Fruit fly (Drosophila melanogaster) whole organism, embryonic: ENCODE measurements around the gene CG5516.
A peak's percentile ranks its signal among the peaks of the same experiment; 100 is the strongest.

Experiments used
- Adf1 ChIP-seq: fragments of 200-800 bp; sonication (Bioruptor generic); IDR thresholded peaks from 2 replicates; pipeline ENCODE4 v1.3.6; 2022; ENCODE audit warnings: missing biosample characterization, missing genetic modification characterization
- Bdp1 ChIP-seq: fragments of 200-800 bp; sonication (Bioruptor generic); optimal IDR thresholded peaks from 3 replicates; lab custom pipeline; 2016; ENCODE audit warnings: missing biosample characterization, missing genetic modification characterization
- Bteb2 ChIP-seq: fragments of 200-800 bp; sonication (Bioruptor generic); optimal IDR thresholded peaks from 2 replicates; lab custom pipeline; 2016; ENCODE audit warnings: missing biosample characterization, missing genetic modification characterization
- CG10543 ChIP-seq: fragments of 200-800 bp; sonication (Bioruptor generic); optimal IDR thresholded peaks from 3 replicates; lab custom pipeline; 2017; ENCODE audit warnings: missing biosample characterization, mild to moderate bottlenecking, missing genetic modification characterization, moderate library complexity
- CG12299 ChIP-seq: fragments of 200-800 bp; sonication (Bioruptor generic); optimal IDR thresholded peaks from 2 replicates; lab custom pipeline; 2018; ENCODE audit warnings: missing biosample characterization, mild to moderate bottlenecking, missing genetic modification characterization
- CG14441 ChIP-seq: fragments of 200-800 bp; sonication (Bioruptor generic); IDR thresholded peaks from 2 replicates; pipeline ENCODE4 v1.3.6; 2022; ENCODE audit warnings: missing biosample characterization, missing genetic modification characterization
- CG15479 ChIP-seq: fragments of 200-800 bp; sonication (Bioruptor generic); optimal IDR thresholded peaks from 3 replicates; lab custom pipeline; 2019; ENCODE audit warnings: missing biosample characterization, mild to moderate bottlenecking, missing genetic modification characterization, moderate library complexity
- CG15514 ChIP-seq: fragments of 200-800 bp; sonication (Bioruptor generic); optimal IDR thresholded peaks from 3 replicates; lab custom pipeline; 2017; ENCODE audit warnings: missing biosample characterization, missing genetic modification characterization, mild to moderate bottlenecking, moderate library complexity, missing genetic modification reagents
- CG17361 ChIP-seq: fragments of 200-800 bp; sonication (Bioruptor generic); IDR thresholded peaks from 3 replicates; pipeline ENCODE4 v1.3.6; 2022; ENCODE audit warnings: missing biosample characterization, missing genetic modification characterization
- CG2678 ChIP-seq: fragments of 200-800 bp; sonication (Bioruptor generic); optimal IDR thresholded peaks from 3 replicates; lab custom pipeline; 2019; ENCODE audit warnings: missing biosample characterization, mild to moderate bottlenecking, missing genetic modification characterization, moderate library complexity
- CG2712 ChIP-seq: fragments of 200-800 bp; optimal IDR thresholded peaks from 3 replicates; lab custom pipeline; 2019; ENCODE audit warnings: missing biosample characterization, mild to moderate bottlenecking, missing genetic modification characterization, moderate library complexity
- CG34376 ChIP-seq: fragments of 200-800 bp; sonication (Bioruptor generic); optimal IDR thresholded peaks from 2 replicates; lab custom pipeline; 2018; ENCODE audit warnings: missing biosample characterization, mild to moderate bottlenecking, missing genetic modification characterization
- CG4360 ChIP-seq: fragments of 200-800 bp; sonication (Bioruptor generic); IDR thresholded peaks from 2 replicates; pipeline ENCODE4 v1.3.6; 2022; ENCODE audit warnings: missing biosample characterization, missing genetic modification characterization
- CG6254 ChIP-seq: fragments of 200-800 bp; sonication (Bioruptor generic); optimal IDR thresholded peaks from 3 replicates; lab custom pipeline; 2017; ENCODE audit warnings: mild to moderate bottlenecking, missing biosample characterization, missing genetic modification reagents, missing genetic modification characterization
- D ChIP-seq, 2 experiments: fragments of 200-800 bp in 1 of 2; fragments of >200 bp in 1 of 2; sonication (Bioruptor generic) in 1 of 2; optimal IDR thresholded peaks; 2 replicates in 1 of 2; 3 replicates in 1 of 2; lab custom pipeline; 2017; ENCODE audit warnings: mild to moderate bottlenecking in 1 of 2, missing biosample characterization in 1 of 2, missing genetic modification characterization in 1 of 2, missing genetic modification reagents in 1 of 2
- D19B ChIP-seq: fragments of 200-800 bp; sonication (Bioruptor generic); optimal IDR thresholded peaks from 2 replicates; lab custom pipeline; 2017; ENCODE audit warnings: missing biosample characterization, mild to moderate bottlenecking, missing genetic modification characterization
- Deaf1 ChIP-seq: fragments of 200-800 bp; optimal IDR thresholded peaks from 3 replicates; lab custom pipeline; 2019; ENCODE audit warnings: missing biosample characterization, mild to moderate bottlenecking, missing genetic modification characterization, moderate library complexity
- Dp ChIP-seq: fragments of 200-800 bp; sonication (Bioruptor generic); optimal IDR thresholded peaks from 2 replicates; lab custom pipeline; 2018; ENCODE audit warnings: missing biosample characterization, mild to moderate bottlenecking, missing genetic modification characterization, moderate library complexity
- Ets65A ChIP-seq: fragments of 200-800 bp; sonication (Bioruptor generic); peaks from one replicate; lab custom pipeline; 2016; ENCODE audit warnings: missing biosample characterization, missing genetic modification characterization
- HLHmδ ChIP-seq: fragments of 200-800 bp; sonication (Bioruptor generic); optimal IDR thresholded peaks from 2 replicates; lab custom pipeline; 2018; ENCODE audit warnings: missing biosample characterization, mild to moderate bottlenecking, missing genetic modification characterization, moderate library complexity
- Hr51 ChIP-seq, 2 experiments: fragments of 200-800 bp; sonication (Bioruptor generic); optimal IDR thresholded peaks; 2 replicates in 1 of 2; 3 replicates in 1 of 2; lab custom pipeline; 2016 to 2018; ENCODE audit warnings: missing biosample characterization in 2 of 2, missing genetic modification characterization in 2 of 2, mild to moderate bottlenecking in 1 of 2, moderate library complexity in 1 of 2
- Kr ChIP-seq: fragments of 200-800 bp; sonication (Bioruptor generic); optimal IDR thresholded peaks from 2 replicates; lab custom pipeline; 2017; ENCODE audit warnings: missing biosample characterization, mild to moderate bottlenecking, missing genetic modification characterization
- Meics ChIP-seq: fragments of 200-800 bp; sonication (Bioruptor generic); optimal IDR thresholded peaks from 2 replicates; lab custom pipeline; 2017; ENCODE audit warnings: missing biosample characterization, mild to moderate bottlenecking, missing genetic modification characterization
- NFAT ChIP-seq: fragments of 200-800 bp; sonication (Bioruptor generic); IDR thresholded peaks from 2 replicates; pipeline ENCODE4 v1.3.6; 2022; ENCODE audit warnings: missing biosample characterization, missing genetic modification characterization
- Rx ChIP-seq: fragments of 200-800 bp; sonication (Bioruptor generic); IDR thresholded peaks from 2 replicates; pipeline ENCODE4 v1.3.6; 2022; ENCODE audit warnings: missing biosample characterization, missing genetic modification characterization
- Vsx1 ChIP-seq: fragments of 200-800 bp; sonication (Bioruptor generic); optimal IDR thresholded peaks from 2 replicates; lab custom pipeline; 2017; ENCODE audit warnings: missing biosample characterization, mild to moderate bottlenecking, missing genetic modification characterization, missing genetic modification reagents
- bsh ChIP-seq, 2 experiments: fragments of 200-800 bp; sonication (Bioruptor generic); optimal IDR thresholded peaks; 2 replicates each; lab custom pipeline; 2017 to 2018; ENCODE audit warnings: mild to moderate bottlenecking in 2 of 2, missing biosample characterization in 2 of 2, missing genetic modification characterization in 2 of 2, moderate library complexity in 1 of 2
- cad ChIP-seq: fragments of >200 bp; optimal IDR thresholded peaks from 2 replicates; lab custom pipeline; 2017; ENCODE audit warnings: missing biosample characterization, missing genetic modification characterization
- cas ChIP-seq: fragments of 200-800 bp; sonication (Bioruptor generic); IDR thresholded peaks from 2 replicates; pipeline ENCODE4 v1.3.6; 2022; ENCODE audit warnings: missing biosample characterization, missing genetic modification characterization
- en ChIP-seq: fragments of 200-800 bp; sonication (Bioruptor generic); optimal IDR thresholded peaks from 2 replicates; lab custom pipeline; 2016; ENCODE audit warnings: missing biosample characterization, missing genetic modification characterization
- esg ChIP-seq: fragments of 200-800 bp; sonication (Bioruptor generic); conservative IDR thresholded peaks from 2 replicates; pipeline ENCODE4 v1.3.6; 2022; ENCODE audit warnings: missing biosample characterization, missing genetic modification characterization
- exex ChIP-seq: fragments of 200-800 bp; sonication (Bioruptor generic); optimal IDR thresholded peaks from 4 replicates; lab custom pipeline; 2018; ENCODE audit warnings: missing biosample characterization, mild to moderate bottlenecking, missing genetic modification characterization, moderate library complexity
- ind ChIP-seq: fragments of 200-800 bp; sonication (Bioruptor generic); optimal IDR thresholded peaks from 3 replicates; lab custom pipeline; 2016; ENCODE audit warnings: missing biosample characterization, missing genetic modification characterization
- klu ChIP-seq: fragments of 200-800 bp; sonication (Bioruptor generic); IDR thresholded peaks from 2 replicates; pipeline ENCODE4 v1.3.6; 2022; ENCODE audit warnings: missing biosample characterization, missing genetic modification characterization
- kni ChIP-seq: fragments of 200-800 bp; sonication (Bioruptor generic); optimal IDR thresholded peaks from 3 replicates; lab custom pipeline; 2017; ENCODE audit warnings: mild to moderate bottlenecking, missing biosample characterization, missing genetic modification reagents, missing genetic modification characterization
- lola ChIP-seq, 3 experiments: fragments of >200 bp in 2 of 3; fragments of 200-800 bp in 1 of 3; sonication (Bioruptor generic) in 1 of 3; optimal IDR thresholded peaks; 2 replicates each; lab custom pipeline; 2017 to 2019; ENCODE audit warnings: missing biosample characterization in 3 of 3, missing genetic modification characterization in 3 of 3, mild to moderate bottlenecking in 1 of 3, moderate library complexity in 1 of 3
- nom ChIP-seq: fragments of 200-800 bp; sonication (Bioruptor generic); optimal IDR thresholded peaks from 2 replicates; lab custom pipeline; 2017; ENCODE audit warnings: missing biosample characterization, missing genetic modification characterization, mild to moderate bottlenecking, moderate library complexity, missing genetic modification reagents
- pros ChIP-seq: fragments of 200-800 bp; sonication (Bioruptor generic); optimal IDR thresholded peaks from 3 replicates; lab custom pipeline; 2019; ENCODE audit warnings: missing biosample characterization, mild to moderate bottlenecking, missing genetic modification characterization, moderate library complexity
- sug ChIP-seq: fragments of 200-800 bp; optimal IDR thresholded peaks from 2 replicates; lab custom pipeline; 2019; ENCODE audit warnings: missing biosample characterization, mild to moderate bottlenecking, missing genetic modification characterization, moderate library complexity
- tll ChIP-seq, 2 experiments: fragments of 200-800 bp in 1 of 2; fragments of >200 bp in 1 of 2; sonication (Bioruptor generic) in 1 of 2; optimal IDR thresholded peaks; 2 replicates each; lab custom pipeline; 2017 to 2019; ENCODE audit warnings: missing biosample characterization in 2 of 2, missing genetic modification characterization in 2 of 2, mild to moderate bottlenecking in 1 of 2, moderate library complexity in 1 of 2
- twi ChIP-seq: fragments of 200-800 bp; optimal IDR thresholded peaks from 2 replicates; lab custom pipeline; 2019; ENCODE audit warnings: missing biosample characterization, mild to moderate bottlenecking, missing genetic modification characterization, moderate library complexity
- vfl ChIP-seq: fragments of 200-800 bp; sonication (Bioruptor generic); optimal IDR thresholded peaks from 2 replicates; lab custom pipeline; 2016; ENCODE audit warnings: missing biosample characterization, missing genetic modification characterization
- zen ChIP-seq: fragments of 200-800 bp; sonication (Bioruptor generic); optimal IDR thresholded peaks from 3 replicates; lab custom pipeline; 2018; ENCODE audit warnings: missing biosample characterization, mild to moderate bottlenecking, missing genetic modification characterization, moderate library complexity

CG5516 gene

DNA sequence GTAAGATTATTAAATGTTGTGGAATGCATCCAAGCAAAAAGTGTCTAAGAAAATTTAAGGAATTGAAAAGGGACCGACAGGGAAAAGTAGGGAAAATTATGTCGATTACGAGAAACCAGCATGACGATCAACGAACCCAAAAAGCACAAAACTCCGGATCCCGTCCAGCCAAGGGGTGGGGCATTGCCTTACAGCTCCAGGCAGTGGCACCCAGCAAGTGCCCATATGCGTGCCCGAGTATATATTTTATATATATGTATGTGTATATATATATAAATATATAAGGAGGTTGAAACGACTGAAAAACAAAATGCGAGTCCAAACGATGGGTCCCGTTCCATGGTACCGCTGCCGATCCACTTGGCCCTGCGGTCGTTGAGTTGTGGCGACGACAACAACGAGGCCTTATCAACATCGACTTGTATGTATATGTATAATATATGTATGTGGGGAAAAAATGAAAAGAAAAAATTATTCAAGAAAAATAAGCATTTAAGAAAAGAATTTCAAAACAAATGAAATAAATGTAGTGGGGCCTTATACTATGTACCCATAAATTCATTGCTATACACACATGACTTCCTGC lies 23.5 kb downstream of the CG5516 start:
- no peak for TF ChIP-seq CG17361
- TF ChIP-seq Dp = no peak
- no peak for TF ChIP-seq cas (GFP tag; lab: Robert Waterston, UW)
- peak; percentile 18 for TF ChIP-seq sug
- TF ChIP-seq nom (GFP tag; lab: Kevin White, UChicago) = peak; percentile 55
- TF ChIP-seq NFAT (GFP tag; lab: Robert Waterston, UW) = no peak
- no peak for TF ChIP-seq Vsx1 (GFP tag; lab: Kevin White, UChicago)
- peak; percentile 66 for TF ChIP-seq Deaf1 (tag; lab: Kevin White, UChicago)
- peak; percentile 34 for TF ChIP-seq CG10543 (GFP tag; lab: Kevin White, UChicago)
- TF ChIP-seq Adf1 = no peak
- TF ChIP-seq esg = no peak
- no peak for TF ChIP-seq CG2678 (tag; lab: Kevin White, UChicago)
- no peak for TF ChIP-seq Rx (GFP tag; lab: Robert Waterston, UW)
- TF ChIP-seq CG34376 = peak; percentile 47
- peak in 1 of 2 experiments; percentile 6 for TF ChIP-seq bsh (GFP tag; optimal IDR thresholded peaks at IDR 0.05; lab: Kevin White, UChicago)
- no peak for TF ChIP-seq Ets65A (GFP tag; lab: Kevin White, UChicago)

DNA sequence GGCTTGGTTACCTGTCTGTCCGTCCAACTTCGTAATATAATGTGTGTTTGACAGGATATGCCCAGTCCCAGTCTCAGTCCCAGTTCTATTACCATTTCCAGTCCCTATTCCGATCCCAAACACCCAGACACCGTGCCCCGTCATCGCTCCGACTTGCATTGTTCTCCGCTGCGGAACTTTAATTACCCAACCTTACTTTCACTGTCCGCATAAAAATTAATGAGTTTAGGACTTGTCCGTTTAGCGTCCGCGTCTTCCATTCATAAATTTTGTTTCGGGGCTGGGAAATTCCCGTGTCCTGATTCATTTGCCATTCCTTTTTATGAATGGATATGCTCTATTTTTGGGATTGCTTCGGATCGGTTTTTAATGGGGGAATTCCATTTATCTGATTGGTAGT lies 24.7 kb downstream of the CG5516 start:
- TF ChIP-seq CG10543 (GFP tag; lab: Kevin White, UChicago) (no peak), Hr51 (GFP tag; optimal IDR thresholded peaks at IDR 0.05; lab: Kevin White, UChicago) (no peak), cad (peak; percentile 80), zen (tag; lab: Kevin White, UChicago) (peak; percentile 90), tll (GFP tag; optimal IDR thresholded peaks at IDR 0.05; lab: Kevin White, UChicago) (peak in 1 of 2 experiments; percentile 90), D (optimal IDR thresholded peaks at IDR 0.05; lab: Kevin White, UChicago) (peak; percentile 65), D (GFP tag; optimal IDR thresholded peaks at IDR 0.05; lab: Kevin White, UChicago) (no peak)

DNA sequence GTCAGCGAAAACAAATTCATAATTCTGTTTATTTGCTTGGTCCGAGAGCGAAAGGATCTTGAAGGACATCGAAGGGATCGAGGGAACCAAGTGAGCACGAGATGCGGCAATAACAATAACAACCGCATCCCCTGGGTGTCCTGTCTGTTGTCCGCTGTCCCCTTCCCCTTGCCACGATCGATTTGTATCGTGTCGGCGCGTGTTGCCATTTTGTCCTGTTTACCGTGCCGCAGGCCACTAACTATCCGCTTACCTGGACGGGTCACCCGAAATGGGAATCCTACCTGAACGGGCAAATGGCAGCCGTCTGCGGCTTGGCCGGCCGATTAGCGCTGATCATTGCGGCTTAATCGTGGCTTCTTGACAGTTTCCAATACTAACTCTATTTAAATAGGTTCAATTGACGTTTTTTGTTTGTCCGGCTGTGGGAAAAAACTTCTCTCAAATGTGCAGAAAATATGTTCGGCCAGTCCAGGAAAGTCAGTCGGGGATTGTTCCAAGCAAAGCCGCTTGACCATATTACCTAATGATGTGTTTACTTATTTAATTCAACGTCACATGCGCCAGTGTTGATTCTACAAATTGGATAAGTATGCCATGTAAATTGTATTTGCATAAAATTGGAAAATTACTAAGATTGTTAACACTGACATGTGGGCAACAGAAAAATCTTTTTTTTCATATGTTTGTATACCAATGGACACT lies 25.7 kb downstream of the CG5516 start:
- peak; percentile 39 for TF ChIP-seq D (optimal IDR thresholded peaks at IDR 0.05; lab: Kevin White, UChicago)
- TF ChIP-seq D (GFP tag; optimal IDR thresholded peaks at IDR 0.05; lab: Kevin White, UChicago) = no peak
- TF ChIP-seq en (GFP tag; lab: Kevin White, UChicago) = no peak
- peak; percentile 30 for TF ChIP-seq kni
- peak; percentile 6 for TF ChIP-seq Kr (GFP tag; lab: Kevin White, UChicago)
- peak; percentile 72 for TF ChIP-seq cad
- TF ChIP-seq HLHmδ = peak; percentile 29
- no peak for TF ChIP-seq CG14441
- 0 out of 2 replicates have a peak, but pooled peaks have one; percentile 7 for TF ChIP-seq CG4360 (GFP tag; lab: Robert Waterston, UW)
- peak; percentile 83 for TF ChIP-seq zen (tag; lab: Kevin White, UChicago)
- peak; percentile 11 for TF ChIP-seq pros (GFP tag; lab: Kevin White, UChicago)
- TF ChIP-seq CG15479 (GFP tag; lab: Kevin White, UChicago) = peak; percentile 66
- TF ChIP-seq tll (GFP tag; optimal IDR thresholded peaks at IDR 0.05; lab: Kevin White, UChicago) = peak in 1 of 2 experiments; percentile 98
- TF ChIP-seq vfl (GFP tag; lab: Kevin White, UChicago) = peak; percentile 2
- TF ChIP-seq twi (tag; lab: Kevin White, UChicago) = peak; percentile 64
- TF ChIP-seq esg = no peak

DNA sequence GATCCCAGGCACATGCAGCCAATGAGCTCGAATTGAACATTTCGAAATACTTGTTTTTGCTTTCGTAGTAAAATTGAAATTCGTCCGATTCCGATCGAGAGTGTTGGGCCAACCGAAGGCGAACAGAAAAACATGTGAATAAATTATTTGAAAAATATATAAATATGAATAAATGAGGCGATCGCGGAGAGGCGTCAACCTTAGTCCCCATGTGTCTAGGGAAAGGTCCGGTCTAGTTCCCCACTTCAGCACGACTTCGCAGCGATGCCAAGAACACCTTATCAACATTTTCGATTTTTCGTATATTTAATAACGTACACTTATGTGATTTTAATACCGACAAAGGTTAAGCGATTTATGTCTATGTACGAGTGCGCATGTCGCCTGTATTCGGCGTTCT lies 27.9 kb downstream of the CG5516 start:
- peak; percentile 4 for TF ChIP-seq D19B (GFP tag; lab: Kevin White, UChicago)
- TF ChIP-seq CG15514 (GFP tag; lab: Kevin White, UChicago) = no peak
- TF ChIP-seq CG12299 (tag; lab: Kevin White, UChicago) = no peak
- no peak for TF ChIP-seq Meics (GFP tag; lab: Kevin White, UChicago)
- no peak for TF ChIP-seq Bteb2 (GFP tag; lab: Kevin White, UChicago)
- no peak for TF ChIP-seq exex
- TF ChIP-seq CG6254 = no peak
- no peak for TF ChIP-seq lola (GFP tag; optimal IDR thresholded peaks at IDR 0.05; lab: Kevin White, UChicago)
- no peak for TF ChIP-seq ind (GFP tag; lab: Kevin White, UChicago)
- TF ChIP-seq CG2712 (tag; lab: Kevin White, UChicago) = no peak
- TF ChIP-seq klu (GFP tag; lab: Robert Waterston, UW) = no peak
- no peak for TF ChIP-seq Bdp1 (GFP tag; lab: Kevin White, UChicago)
